Fruit fly (Drosophila melanogaster) whole organism, embryonic: ENCODE data around the gene chic.

ENCODE experiments used
- Asciz ChIP-seq: fragments of 200-800 bp; sonication (Bioruptor generic); optimal IDR thresholded peaks from 2 replicates; lab custom pipeline; 2017; ENCODE audit warnings: missing biosample characterization, mild to moderate bottlenecking, missing genetic modification characterization, missing genetic modification reagents
- CG10209 ChIP-seq: fragments of 200-800 bp; sonication (Bioruptor generic); optimal IDR thresholded peaks from 3 replicates; lab custom pipeline; 2017; ENCODE audit warnings: missing biosample characterization, mild to moderate bottlenecking, missing genetic modification characterization, missing genetic modification reagents
- CG10267 ChIP-seq: fragments of 200-800 bp; sonication (Bioruptor generic); optimal IDR thresholded peaks from 2 replicates; lab custom pipeline; 2018; ENCODE audit warnings: missing biosample characterization, mild to moderate bottlenecking, missing genetic modification characterization, moderate library complexity
- CG10979 ChIP-seq: fragments of 200-800 bp; sonication (Bioruptor generic); optimal IDR thresholded peaks from 2 replicates; lab custom pipeline; 2018; ENCODE audit warnings: missing biosample characterization, mild to moderate bottlenecking, missing genetic modification characterization, moderate library complexity
- CG11504 ChIP-seq: fragments of 200-800 bp; sonication (Bioruptor generic); optimal IDR thresholded peaks from 3 replicates; lab custom pipeline; 2019; ENCODE audit warnings: missing biosample characterization, mild to moderate bottlenecking, missing genetic modification characterization, moderate library complexity
- CG12391 ChIP-seq: fragments of 200-800 bp; sonication (Bioruptor generic); optimal IDR thresholded peaks from 3 replicates; lab custom pipeline; 2018; ENCODE audit warnings: missing biosample characterization, mild to moderate bottlenecking, missing genetic modification characterization, moderate library complexity
- CG13123 ChIP-seq: fragments of 200-800 bp; sonication (Bioruptor generic); optimal IDR thresholded peaks from 2 replicates; lab custom pipeline; 2016; ENCODE audit warnings: missing biosample characterization, missing genetic modification characterization
- CG13424 ChIP-seq: fragments of 200-800 bp; sonication (Bioruptor generic); optimal IDR thresholded peaks from 2 replicates; lab custom pipeline; 2019; ENCODE audit warnings: missing biosample characterization, mild to moderate bottlenecking, missing genetic modification characterization, moderate library complexity
- CG15011 ChIP-seq: fragments of 200-800 bp; sonication (Bioruptor generic); optimal IDR thresholded peaks from 3 replicates; lab custom pipeline; 2018; ENCODE audit warnings: missing biosample characterization, mild to moderate bottlenecking, missing genetic modification characterization
- CG15514 ChIP-seq: fragments of 200-800 bp; sonication (Bioruptor generic); optimal IDR thresholded peaks from 3 replicates; lab custom pipeline; 2017; ENCODE audit warnings: missing biosample characterization, missing genetic modification characterization, mild to moderate bottlenecking, moderate library complexity, missing genetic modification reagents
- CG16813 ChIP-seq: fragments of 200-800 bp; sonication (Bioruptor generic); IDR thresholded peaks from 3 replicates; pipeline ENCODE4 v1.3.6; 2022; ENCODE audit warnings: missing biosample characterization, missing genetic modification characterization; ENCODE audit not compliant: partially characterized antibody
- CG17186 ChIP-seq: fragments of 200-800 bp; sonication (Bioruptor generic); optimal IDR thresholded peaks from 3 replicates; lab custom pipeline; 2017; ENCODE audit warnings: missing biosample characterization, missing genetic modification reagents, missing genetic modification characterization
- CG17359 ChIP-seq: fragments of 200-800 bp; sonication (Bioruptor generic); optimal IDR thresholded peaks from 3 replicates; lab custom pipeline; 2018; ENCODE audit warnings: missing biosample characterization, mild to moderate bottlenecking, missing genetic modification characterization, moderate library complexity
- CG2889 ChIP-seq: fragments of 200-800 bp; sonication (Bioruptor generic); IDR thresholded peaks from 3 replicates; pipeline ENCODE4 v1.3.6; 2022; ENCODE audit warnings: missing biosample characterization, missing genetic modification characterization
- CG3065 ChIP-seq: fragments of 200-800 bp; sonication (Bioruptor generic); optimal IDR thresholded peaks from 2 replicates; lab custom pipeline; 2016; ENCODE audit warnings: missing biosample characterization, missing genetic modification characterization
- CG4424 ChIP-seq: fragments of 200-800 bp; sonication (Bioruptor generic); optimal IDR thresholded peaks from 3 replicates; lab custom pipeline; 2016; ENCODE audit warnings: missing biosample characterization, missing genetic modification characterization
- CG4617 ChIP-seq: fragments of 200-800 bp; sonication (Bioruptor generic); optimal IDR thresholded peaks from 3 replicates; lab custom pipeline; 2016; ENCODE audit warnings: missing biosample characterization, missing genetic modification characterization, borderline replicate concordance
- CG8089 ChIP-seq: fragments of 200-800 bp; sonication (Bioruptor generic); optimal IDR thresholded peaks from 3 replicates; lab custom pipeline; 2016; ENCODE audit warnings: missing biosample characterization, missing genetic modification characterization
- CG9797 ChIP-seq: fragments of 200-800 bp; sonication (Bioruptor generic); optimal IDR thresholded peaks from 3 replicates; lab custom pipeline; 2018; ENCODE audit warnings: missing biosample characterization, mild to moderate bottlenecking, missing genetic modification characterization
- Fer2 ChIP-seq: fragments of 200-800 bp; sonication (Bioruptor generic); optimal IDR thresholded peaks from 2 replicates; lab custom pipeline; 2018; ENCODE audit warnings: missing biosample characterization, mild to moderate bottlenecking, missing genetic modification characterization, moderate library complexity
- HLH54F ChIP-seq: fragments of 200-800 bp; sonication (Bioruptor generic); optimal IDR thresholded peaks from 3 replicates; lab custom pipeline; 2016; ENCODE audit warnings: missing biosample characterization, missing genetic modification characterization
- HLHmδ ChIP-seq: fragments of 200-800 bp; sonication (Bioruptor generic); optimal IDR thresholded peaks from 2 replicates; lab custom pipeline; 2018; ENCODE audit warnings: missing biosample characterization, mild to moderate bottlenecking, missing genetic modification characterization, moderate library complexity
- Lim3 ChIP-seq: fragments of 200-800 bp; sonication (Bioruptor generic); IDR thresholded peaks from 2 replicates; pipeline ENCODE4 v1.3.6; 2022; ENCODE audit warnings: missing biosample characterization, missing genetic modification characterization
- Max ChIP-seq: fragments of 200-800 bp; sonication (Bioruptor generic); optimal IDR thresholded peaks from 2 replicates; lab custom pipeline; 2016; ENCODE audit warnings: missing biosample characterization, mild to moderate bottlenecking, missing genetic modification characterization
- Mes4 ChIP-seq: fragments of 200-800 bp; sonication (Bioruptor generic); optimal IDR thresholded peaks from 2 replicates; lab custom pipeline; 2016; ENCODE audit warnings: missing biosample characterization, missing genetic modification characterization
- NC2α ChIP-seq: fragments of 200-800 bp; sonication (Bioruptor generic); optimal IDR thresholded peaks from 2 replicates; lab custom pipeline; 2016; ENCODE audit warnings: missing biosample characterization, missing genetic modification characterization
- PHDP ChIP-seq: fragments of 200-800 bp; sonication (Bioruptor generic); optimal IDR thresholded peaks from 3 replicates; lab custom pipeline; 2018; ENCODE audit warnings: missing biosample characterization, mild to moderate bottlenecking, missing genetic modification characterization, moderate library complexity
- abd-A ChIP-seq: fragments of 200-800 bp; sonication (Bioruptor generic); optimal IDR thresholded peaks from 3 replicates; lab custom pipeline; 2019; ENCODE audit warnings: missing biosample characterization, mild to moderate bottlenecking, missing genetic modification characterization, moderate library complexity
- az2 ChIP-seq: fragments of 200-800 bp; sonication (Bioruptor generic); optimal IDR thresholded peaks from 3 replicates; lab custom pipeline; 2016; ENCODE audit warnings: missing biosample characterization, missing genetic modification characterization
- bsh ChIP-seq, 2 experiments: fragments of 200-800 bp; sonication (Bioruptor generic); optimal IDR thresholded peaks; 2 replicates each; lab custom pipeline; 2017 to 2018; ENCODE audit warnings: mild to moderate bottlenecking in 2 of 2, missing biosample characterization in 2 of 2, missing genetic modification characterization in 2 of 2, moderate library complexity in 1 of 2
- cg ChIP-seq: fragments of 200-800 bp; sonication (Bioruptor generic); optimal IDR thresholded peaks from 3 replicates; lab custom pipeline; 2019; ENCODE audit warnings: missing biosample characterization, mild to moderate bottlenecking, missing genetic modification characterization, moderate library complexity
- cwo ChIP-seq: fragments of 200-800 bp; sonication (Bioruptor generic); optimal IDR thresholded peaks from 3 replicates; lab custom pipeline; 2017; ENCODE audit warnings: missing biosample characterization, missing genetic modification characterization, mild to moderate bottlenecking, moderate library complexity, missing genetic modification reagents
- fd96Cb ChIP-seq: fragments of 200-800 bp; sonication (Bioruptor generic); optimal IDR thresholded peaks from 2 replicates; lab custom pipeline; 2018; ENCODE audit warnings: missing biosample characterization, mild to moderate bottlenecking, missing genetic modification characterization, moderate library complexity
- gcm2 ChIP-seq: fragments of 200-800 bp; sonication (Bioruptor generic); optimal IDR thresholded peaks from 2 replicates; lab custom pipeline; 2016; ENCODE audit warnings: missing biosample characterization, missing genetic modification characterization
- gem ChIP-seq: fragments of 200-800 bp; sonication (Bioruptor generic); optimal IDR thresholded peaks from 2 replicates; lab custom pipeline; 2019; ENCODE audit warnings: missing biosample characterization, mild to moderate bottlenecking, missing genetic modification characterization, moderate library complexity
- h ChIP-seq: fragments of >200 bp; optimal IDR thresholded peaks from 2 replicates; lab custom pipeline; 2017
- ham ChIP-seq: fragments of 200-800 bp; sonication (Bioruptor generic); IDR thresholded peaks from 2 replicates; pipeline ENCODE4 v1.3.6; 2022; ENCODE audit warnings: missing biosample characterization, missing genetic modification characterization
- hkb ChIP-seq, 2 experiments: fragments of 200-800 bp in 1 of 2; fragments of >200 bp in 1 of 2; sonication (Bioruptor generic) in 1 of 2; IDR thresholded peaks in 1 of 2; optimal IDR thresholded peaks in 1 of 2; 2 replicates each; pipeline versions ENCODE4 v1.3.6 to Lab custom; 2017 to 2022; ENCODE audit warnings: missing biosample characterization in 1 of 2, missing genetic modification characterization in 1 of 2
- ind ChIP-seq: fragments of 200-800 bp; sonication (Bioruptor generic); optimal IDR thresholded peaks from 3 replicates; lab custom pipeline; 2016; ENCODE audit warnings: missing biosample characterization, missing genetic modification characterization
- jing ChIP-seq: fragments of 200-800 bp; sonication (Bioruptor generic); optimal IDR thresholded peaks from 2 replicates; lab custom pipeline; 2018; ENCODE audit warnings: missing biosample characterization, mild to moderate bottlenecking, missing genetic modification characterization
- knrl ChIP-seq: fragments of 200-800 bp; sonication (Bioruptor generic); IDR thresholded peaks from 3 replicates; pipeline ENCODE4 v1.3.6; 2022; ENCODE audit warnings: missing biosample characterization, missing genetic modification characterization; ENCODE audit not compliant: partially characterized antibody
- mirr ChIP-seq: fragments of 200-800 bp; sonication (Bioruptor generic); optimal IDR thresholded peaks from 3 replicates; lab custom pipeline; 2018; ENCODE audit warnings: missing biosample characterization, mild to moderate bottlenecking, missing genetic modification characterization
- oc ChIP-seq: fragments of 200-800 bp; sonication (Bioruptor generic); optimal IDR thresholded peaks from 2 replicates; lab custom pipeline; 2018; ENCODE audit warnings: missing biosample characterization, mild to moderate bottlenecking, missing genetic modification characterization, moderate library complexity
- pfk ChIP-seq: fragments of 200-800 bp; sonication (Bioruptor generic); optimal IDR thresholded peaks from 2 replicates; lab custom pipeline; 2018; ENCODE audit warnings: missing biosample characterization, mild to moderate bottlenecking, missing genetic modification characterization, moderate library complexity
- ranshi ChIP-seq: fragments of 200-800 bp; sonication (Bioruptor generic); IDR thresholded peaks from 2 replicates; pipeline ENCODE4 v1.3.6; 2022; ENCODE audit warnings: missing biosample characterization, missing genetic modification characterization
- run ChIP-seq: fragments of 200-800 bp; sonication (Bioruptor generic); optimal IDR thresholded peaks from 3 replicates; lab custom pipeline; 2018; ENCODE audit warnings: missing biosample characterization, mild to moderate bottlenecking, missing genetic modification characterization
- shn ChIP-seq: fragments of 200-800 bp; sonication (Bioruptor generic); optimal IDR thresholded peaks from 3 replicates; lab custom pipeline; 2016; ENCODE audit warnings: missing biosample characterization, missing genetic modification characterization
- stc ChIP-seq: fragments of 200-800 bp; sonication (Bioruptor generic); IDR thresholded peaks from 2 replicates; pipeline ENCODE4 v1.3.6; 2022; ENCODE audit warnings: missing biosample characterization, missing genetic modification characterization
- tin ChIP-seq: fragments of 200-800 bp; sonication (Bioruptor generic); optimal IDR thresholded peaks from 3 replicates; lab custom pipeline; 2016; ENCODE audit warnings: missing biosample characterization, missing genetic modification characterization
- wor ChIP-seq: fragments of 200-800 bp; sonication (Bioruptor generic); IDR thresholded peaks from 2 replicates; pipeline ENCODE4 v1.3.6; 2022; ENCODE audit warnings: missing biosample characterization, missing genetic modification characterization

The chic gene

DNA sequence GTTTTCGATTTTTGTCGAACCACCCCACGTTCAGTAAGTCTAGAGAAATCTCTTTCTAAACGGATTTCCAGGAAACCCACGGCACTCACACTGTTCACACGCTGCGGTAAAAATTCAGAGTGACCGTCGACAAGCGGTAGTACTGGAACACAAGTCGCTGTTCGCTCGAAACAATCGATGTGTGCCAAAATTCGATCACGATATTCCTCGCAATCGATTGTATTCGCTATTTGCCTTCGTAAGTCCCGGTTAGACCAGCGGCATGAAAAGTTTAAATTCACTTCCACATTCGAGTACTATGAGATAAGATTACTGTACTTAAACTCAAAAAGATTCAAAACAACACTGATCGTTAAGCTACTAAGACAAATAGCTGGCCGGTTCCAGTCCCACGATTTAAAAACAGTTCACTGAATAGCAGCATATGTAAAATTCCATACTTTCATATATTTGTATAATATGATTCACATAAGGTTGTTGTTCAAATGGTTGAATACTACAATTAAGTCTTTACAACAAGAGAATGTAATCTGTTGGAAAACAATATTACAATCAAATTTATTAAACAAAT lies at the start of gene chic (continued):
- TF ChIP-seq CG10267 (tag; lab: Kevin White, UChicago) (no peak), HLHmδ (GFP tag; lab: Kevin White, UChicago) (peak; percentile 67), CG13424 (tag; lab: Kevin White, UChicago) (peak; percentile 37), Mes4 (no peak), gem (tag; lab: Kevin White, UChicago) (peak; percentile 29), abd-A (tag; lab: Kevin White, UChicago) (no peak), Asciz (peak; percentile 13), Lim3 (GFP tag; lab: Robert Waterston, UW) (no peak), CG10209 (no peak), Max (GFP tag; lab: Kevin White, UChicago) (no peak), gcm2 (no peak), CG4424 (GFP tag; lab: Kevin White, UChicago) (no peak), CG17186 (GFP tag; lab: Kevin White, UChicago) (no peak), pfk (GFP tag; lab: Kevin White, UChicago) (peak; percentile 29), ind (GFP tag; lab: Kevin White, UChicago) (peak; percentile 26), mirr (no peak), oc (tag; lab: Kevin White, UChicago) (no peak), CG11504 (tag; lab: Kevin White, UChicago) (no peak), jing (GFP tag; lab: Kevin White, UChicago) (no peak), NC2α (GFP tag; lab: Kevin White, UChicago) (no peak), az2 (no peak), CG17359 (tag; lab: Kevin White, UChicago) (no peak), fd96Cb (tag; lab: Kevin White, UChicago) (no peak), PHDP (tag; lab: Kevin White, UChicago) (no peak), wor (GFP tag; lab: Robert Waterston, UW) (no peak), cg (no peak), ham (no peak), run (no peak), CG12391 (tag; lab: Kevin White, UChicago) (no peak), h (lab: Kevin White, UChicago) (no peak), CG13123 (GFP tag; lab: Kevin White, UChicago) (no peak), CG15011 (GFP tag; lab: Kevin White, UChicago) (no peak), shn (GFP tag; lab: Kevin White, UChicago) (no peak), CG8089 (no peak), bsh (GFP tag; optimal IDR thresholded peaks at IDR 0.05; lab: Kevin White, UChicago) (peak in 1 of 2 experiments; percentile 19), knrl (GFP tag; lab: Robert Waterston, UW) (no peak), HLH54F (GFP tag; lab: Kevin White, UChicago) (no peak), CG16813 (GFP tag; lab: Robert Waterston, UW) (no peak), cwo (GFP tag; lab: Kevin White, UChicago) (no peak), CG9797 (GFP tag; lab: Kevin White, UChicago) (peak; percentile 66), CG15514 (peak; percentile 63), ranshi (GFP tag; lab: Robert Waterston, UW) (no peak), CG3065 (no peak), Fer2 (tag; lab: Kevin White, UChicago) (no peak), hkb (optimal IDR thresholded peaks at IDR 0.05; lab: Kevin White, UChicago) (no peak), hkb (GFP tag; IDR thresholded peaks at IDR 0.05; lab: Robert Waterston, UW) (no peak), stc (GFP tag; lab: Robert Waterston, UW) (no peak), CG10979 (tag; lab: Kevin White, UChicago) (no peak), CG2889 (no peak), CG4617 (GFP tag; lab: Kevin White, UChicago) (peak; percentile 45), tin (GFP tag; lab: Kevin White, UChicago) (no peak)
